Worm (Caenorhabditis elegans) whole organism, L1 larva: ENCODE results near the gene F28F5.6.

Experiments used
- C34B4.2 ChIP-seq: sonication (generic microtip); optimal IDR thresholded peaks from 2 replicates; lab custom pipeline; 2017; ENCODE audit warnings: mild to moderate bottlenecking, missing genetic modification characterization, missing compliant biosample characterization
- Y116A8C.19 ChIP-seq: sonication (generic microtip); optimal IDR thresholded peaks from 2 replicates; lab custom pipeline; 2016; ENCODE audit warnings: missing compliant biosample characterization, missing genetic modification characterization, borderline replicate concordance
- aha-1 ChIP-seq: fragments of 150-350 bp; optimal IDR thresholded peaks from 2 replicates; lab custom pipeline; 2014; ENCODE audit warnings: missing biosample characterization, missing genetic modification characterization
- ceh-8 ChIP-seq: fragments of 200-800 bp; sonication (Bioruptor generic); optimal IDR thresholded peaks from 2 replicates; lab custom pipeline; 2018; ENCODE audit warnings: mild to moderate bottlenecking, missing genetic modification characterization, moderate library complexity, missing compliant biosample characterization
- ceh-82 ChIP-seq, 3 experiments: fragments of 150-350 bp in 1 of 3; sonication (generic microtip) in 2 of 3; optimal IDR thresholded peaks; 2 replicates each; lab custom pipeline; 2014 to 2017; ENCODE audit warnings: missing biosample characterization in 3 of 3, missing genetic modification characterization in 3 of 3
- ceh-88 ChIP-seq: fragments of 200-800 bp; sonication (Bioruptor generic); IDR thresholded peaks from 2 replicates; pipeline ENCODE4 v1.3.6; 2022; ENCODE audit warnings: missing genetic modification characterization, missing compliant biosample characterization
- ceh-90 ChIP-seq: sonication (generic microtip); optimal IDR thresholded peaks from 2 replicates; lab custom pipeline; 2016; ENCODE audit warnings: missing genetic modification characterization, missing compliant biosample characterization
- dpl-1 ChIP-seq, 3 experiments: fragments of 150-350 bp in 2 of 3; sonication (generic microtip) in 1 of 3; optimal IDR thresholded peaks; 2 replicates each; lab custom pipeline; 2014 to 2017; ENCODE audit warnings: missing biosample characterization in 3 of 3, missing genetic modification characterization in 3 of 3, missing genetic modification reagents in 3 of 3
- dsc-1 ChIP-seq: sonication (generic microtip); optimal IDR thresholded peaks from 2 replicates; lab custom pipeline; 2016; ENCODE audit warnings: mild to moderate bottlenecking, missing genetic modification characterization, missing compliant biosample characterization
- efl-1 ChIP-seq, 4 experiments: fragments of 150-350 bp; optimal IDR thresholded peaks in 3 of 4; peaks in 1 of 4; 1 replicate in 1 of 4; 2 replicates in 3 of 4; lab custom pipeline; 2014; ENCODE audit warnings: missing biosample characterization in 2 of 4, missing genetic modification characterization in 2 of 4, missing genetic modification reagents in 2 of 4
- efl-3 ChIP-seq: fragments of 200-800 bp; sonication (Bioruptor generic); optimal IDR thresholded peaks from 2 replicates; lab custom pipeline; 2018; ENCODE audit warnings: mild to moderate bottlenecking, missing genetic modification characterization, missing compliant biosample characterization
- egl-13 ChIP-seq: sonication (generic microtip); optimal IDR thresholded peaks from 2 replicates; lab custom pipeline; 2016; ENCODE audit warnings: missing genotype, missing genetic modification reagents, missing genetic modification characterization, missing compliant biosample characterization
- egl-27 ChIP-seq, 2 experiments: fragments of 150-350 bp in 1 of 2; sonication (generic microtip); optimal IDR thresholded peaks; 3 replicates each; lab custom pipeline; 2017 to 2018; ENCODE audit warnings: missing biosample characterization in 2 of 2, missing genetic modification characterization in 2 of 2, missing genetic modification reagents in 2 of 2
- elt-2 ChIP-seq: sonication (generic microtip); optimal IDR thresholded peaks from 2 replicates; lab custom pipeline; 2016; ENCODE audit warnings: missing genetic modification characterization, mild to moderate bottlenecking, inconsistent platforms, missing compliant biosample characterization, missing genetic modification reagents
- elt-3 ChIP-seq, 6 experiments: fragments of 150-350 bp in 1 of 6; sonication (generic microtip); optimal IDR thresholded peaks; 2 replicates each; lab custom pipeline; 2017 to 2018; ENCODE audit warnings: missing biosample characterization in 6 of 6, missing genetic modification characterization in 6 of 6, inconsistent platforms in 1 of 6
- ets-5 ChIP-seq: fragments of 200-800 bp; sonication (Bioruptor generic); IDR thresholded peaks from 2 replicates; pipeline ENCODE4 v1.3.6; 2022; ENCODE audit warnings: missing genetic modification characterization, missing compliant biosample characterization
- fkh-8 ChIP-seq: sonication (generic microtip); optimal IDR thresholded peaks from 2 replicates; lab custom pipeline; 2016; ENCODE audit warnings: mild to moderate bottlenecking, missing genetic modification characterization, missing compliant biosample characterization
- fos-1 ChIP-seq: fragments of 150-350 bp; optimal IDR thresholded peaks from 2 replicates; lab custom pipeline; 2014; ENCODE audit warnings: missing biosample characterization, missing genetic modification characterization
- hlh-17 ChIP-seq: fragments of 200-800 bp; sonication (Bioruptor generic); optimal IDR thresholded peaks from 2 replicates; lab custom pipeline; 2018; ENCODE audit warnings: missing genetic modification characterization, mild to moderate bottlenecking, missing compliant biosample characterization, moderate library complexity, borderline replicate concordance
- irx-1 ChIP-seq: sonication (generic microtip); optimal IDR thresholded peaks from 2 replicates; lab custom pipeline; 2016; ENCODE audit warnings: missing genetic modification characterization, missing compliant biosample characterization
- isw-1 ChIP-seq: fragments of 200-800 bp; sonication (Bioruptor generic); IDR thresholded peaks from 2 replicates; pipeline ENCODE4 v1.3.6; 2022; ENCODE audit warnings: missing genetic modification characterization, missing compliant biosample characterization
- jun-1 ChIP-seq: fragments of 150-350 bp; optimal IDR thresholded peaks from 2 replicates; lab custom pipeline; 2014; ENCODE audit warnings: missing biosample characterization, missing genetic modification reagents, missing genetic modification characterization
- lin-13 ChIP-seq: fragments of 150-350 bp; optimal IDR thresholded peaks from 2 replicates; lab custom pipeline; 2014; ENCODE audit warnings: missing biosample characterization, missing genetic modification reagents, missing genetic modification characterization
- mdl-1 ChIP-seq, 2 experiments: fragments of 150-350 bp; optimal IDR thresholded peaks; 2 replicates each; lab custom pipeline; 2014 to 2017; ENCODE audit warnings: missing biosample characterization in 2 of 2, missing genetic modification characterization in 2 of 2, inconsistent platforms in 1 of 2
- mep-1 ChIP-seq: fragments of 150-350 bp; optimal IDR thresholded peaks from 2 replicates; lab custom pipeline; 2014; ENCODE audit warnings: missing biosample characterization, missing genetic modification characterization
- nhr-11 ChIP-seq: fragments of 150-350 bp; optimal IDR thresholded peaks from 2 replicates; lab custom pipeline; 2014; ENCODE audit warnings: missing biosample characterization, missing genetic modification characterization
- nhr-19 ChIP-seq: fragments of 200-800 bp; sonication (Bioruptor generic); conservative IDR thresholded peaks from 2 replicates; pipeline ENCODE4 v1.3.6; 2022; ENCODE audit warnings: missing genetic modification characterization, missing compliant biosample characterization
- nhr-20 ChIP-seq: sonication (generic microtip); optimal IDR thresholded peaks from 2 replicates; lab custom pipeline; 2016; ENCODE audit warnings: mild to moderate bottlenecking, missing genetic modification characterization, missing compliant biosample characterization
- nhr-28 ChIP-seq: fragments of 150-350 bp; optimal IDR thresholded peaks from 2 replicates; lab custom pipeline; 2014; ENCODE audit warnings: missing biosample characterization, missing genetic modification characterization
- nhr-76 ChIP-seq: sonication (generic microtip); optimal IDR thresholded peaks from 2 replicates; lab custom pipeline; 2017; ENCODE audit warnings: missing biosample characterization, missing genetic modification characterization
- nhr-77 ChIP-seq: fragments of 150-350 bp; optimal IDR thresholded peaks from 2 replicates; lab custom pipeline; 2014; ENCODE audit warnings: missing biosample characterization, missing genetic modification characterization
- nhr-84 ChIP-seq: sonication (generic microtip); optimal IDR thresholded peaks from 2 replicates; lab custom pipeline; 2017; ENCODE audit warnings: missing biosample characterization, missing genetic modification characterization
- nhr-85 ChIP-seq: sonication (generic microtip); peaks from one replicate; lab custom pipeline; 2016; ENCODE audit warnings: missing genetic modification characterization, inconsistent platforms, missing compliant biosample characterization
- nhr-90 ChIP-seq: sonication (generic microtip); optimal IDR thresholded peaks from 2 replicates; lab custom pipeline; 2016; ENCODE audit warnings: mild to moderate bottlenecking, missing genetic modification characterization, missing compliant biosample characterization; ENCODE audit not compliant: poor library complexity
- pag-3 ChIP-seq: sonication (generic microtip); optimal IDR thresholded peaks from 2 replicates; lab custom pipeline; 2017; ENCODE audit warnings: missing genetic modification characterization, mild to moderate bottlenecking, missing compliant biosample characterization, antibody characterized with exemption, borderline replicate concordance; ENCODE audit not compliant: insufficient read depth
- pax-3 ChIP-seq: fragments of 200-800 bp; sonication (Bioruptor generic); optimal IDR thresholded peaks from 2 replicates; lab custom pipeline; 2018; ENCODE audit warnings: mild to moderate bottlenecking, missing genetic modification characterization, moderate library complexity, missing compliant biosample characterization
- pqm-1 ChIP-seq: sonication (generic microtip); optimal IDR thresholded peaks from 3 replicates; lab custom pipeline; 2017; ENCODE audit warnings: missing biosample characterization, missing genetic modification characterization
- rnt-1 ChIP-seq: sonication (generic microtip); optimal IDR thresholded peaks from 2 replicates; lab custom pipeline; 2016; ENCODE audit warnings: mild to moderate bottlenecking, missing genetic modification characterization, moderate library complexity, missing compliant biosample characterization
- skn-1 ChIP-seq: fragments of 150-350 bp; optimal IDR thresholded peaks from 2 replicates; lab custom pipeline; 2014; ENCODE audit warnings: missing biosample characterization, missing genetic modification characterization
- sup-37 ChIP-seq: fragments of 200-800 bp; sonication (Bioruptor generic); optimal IDR thresholded peaks from 2 replicates; lab custom pipeline; 2018; ENCODE audit warnings: mild to moderate bottlenecking, missing genetic modification characterization, missing compliant biosample characterization
- swsn-7 ChIP-seq: sonication (generic microtip); optimal IDR thresholded peaks from 2 replicates; lab custom pipeline; 2016; ENCODE audit warnings: missing genetic modification characterization, missing compliant biosample characterization
- tbx-2 ChIP-seq: sonication (generic microtip); optimal IDR thresholded peaks from 2 replicates; lab custom pipeline; 2016; ENCODE audit warnings: missing genetic modification characterization, missing compliant biosample characterization
- vab-15 ChIP-seq: sonication (generic microtip); optimal IDR thresholded peaks from 2 replicates; lab custom pipeline; 2017; ENCODE audit warnings: missing genotype, mild to moderate bottlenecking, missing genetic modification characterization, missing compliant biosample characterization
- xbp-1 ChIP-seq: sonication (generic microtip); optimal IDR thresholded peaks from 2 replicates; lab custom pipeline; 2016; ENCODE audit warnings: missing genetic modification characterization, missing compliant biosample characterization
- zag-1 ChIP-seq: fragments of 150-350 bp; optimal IDR thresholded peaks from 2 replicates; lab custom pipeline; 2014; ENCODE audit warnings: missing biosample characterization, missing genetic modification characterization

The F28F5.6 gene

ce11 chrIII:6863901-6864300 is 44.7 kb upstream of the F28F5.6 start, which contains the start of gene sma-3 (continued):
- TF ChIP-seq skn-1 (tag; lab: Kevin White, UChicago) (no peak), swsn-7 (tag; lab: Kevin White, UChicago) (no peak), pqm-1 (tag; lab: Kevin White, UChicago) (no peak), C34B4.2 (tag; lab: Kevin White, UChicago) (no peak), nhr-28 (tag; lab: Kevin White, UChicago) (no peak), nhr-85 (tag; lab: Kevin White, UChicago) (no peak), elt-2 (peak; percentile 10), dpl-1 (GFP tag; optimal IDR thresholded peaks at IDR 0.05; lab: Kevin White, UChicago) (no peak), tbx-2 (tag; lab: Kevin White, UChicago) (no peak), Y116A8C.19 (tag; lab: Kevin White, UChicago) (no peak), ceh-82 (tag; optimal IDR thresholded peaks at IDR 0.05; lab: Kevin White, UChicago) (no peak), aha-1 (tag; lab: Kevin White, UChicago) (no peak), nhr-84 (tag; lab: Kevin White, UChicago) (no peak), efl-1 (optimal IDR thresholded peaks at IDR 0.05; lab: Kevin White, UChicago) (no peak), efl-1 (GFP tag; optimal IDR thresholded peaks at IDR 0.05 in 1 of 2; lab: Kevin White, UChicago) (peak in 1 of 2 experiments; percentile 74), irx-1 (tag; lab: Kevin White, UChicago) (no peak), isw-1 (GFP tag; lab: Robert Waterston, UW) (no peak), sup-37 (GFP tag; lab: Kevin White, UChicago) (no peak), ceh-88 (no peak), elt-3 (tag; optimal IDR thresholded peaks at IDR 0.05; lab: Kevin White, UChicago) (peak in 3 of 6 experiments; percentile 18 to 81 (median 19)), nhr-11 (no peak), ceh-8 (GFP tag; lab: Kevin White, UChicago) (no peak), ceh-90 (no peak), zag-1 (tag; lab: Kevin White, UChicago) (no peak), pag-3 (no peak), vab-15 (tag; lab: Kevin White, UChicago) (no peak)

- TF ChIP-seq hlh-17 (GFP tag; lab: Kevin White, UChicago) (no peak), ets-5 (no peak), ceh-82 (tag; optimal IDR thresholded peaks at IDR 0.05; lab: Kevin White, UChicago) (no peak), fos-1 (tag; lab: Kevin White, UChicago) (no peak), elt-2 (no peak), egl-13 (tag; lab: Kevin White, UChicago) (no peak), nhr-77 (no peak), egl-27 (tag; optimal IDR thresholded peaks at IDR 0.05; lab: Kevin White, UChicago) (no peak), nhr-11 (no peak), nhr-20 (tag; lab: Kevin White, UChicago) (no peak), lin-13 (GFP tag; lab: Kevin White, UChicago) (no peak), fkh-8 (tag; lab: Kevin White, UChicago) (no peak), dsc-1 (tag; lab: Kevin White, UChicago) (no peak), C34B4.2 (tag; lab: Kevin White, UChicago) (no peak), vab-15 (tag; lab: Kevin White, UChicago) (no peak), irx-1 (tag; lab: Kevin White, UChicago) (no peak), mep-1 (tag; lab: Kevin White, UChicago) (no peak), nhr-19 (GFP tag; lab: Robert Waterston, UW) (no peak)
These were observed 40.3 kb upstream of the F28F5.6 start, which contains the start of gene clec-158 for ce11 chrIII:6859482-6859881. Gene clec-158 (minus strand): TSS chrIII:6859582.

ce11 chrIII:6857390-6857848 is 38.2 kb upstream of the F28F5.6 start:
- TF ChIP-seq nhr-84 (tag; lab: Kevin White, UChicago) (no peak), rnt-1 (peak; percentile 39), xbp-1 (tag; lab: Kevin White, UChicago) (peak; percentile 29), vab-15 (tag; lab: Kevin White, UChicago) (no peak), efl-3 (GFP tag; lab: Kevin White, UChicago) (no peak), nhr-90 (peak; percentile 34), nhr-19 (GFP tag; lab: Robert Waterston, UW) (peak; percentile 42), ceh-88 (no peak), jun-1 (tag; lab: Kevin White, UChicago) (no peak), pqm-1 (tag; lab: Kevin White, UChicago) (no peak), pax-3 (no peak), zag-1 (tag; lab: Kevin White, UChicago) (no peak), efl-1 (optimal IDR thresholded peaks at IDR 0.05; lab: Kevin White, UChicago) (peak; percentile 22 to 49), efl-1 (GFP tag; optimal IDR thresholded peaks at IDR 0.05 in 1 of 2; lab: Kevin White, UChicago) (peak in 1 of 2 experiments; percentile 22), skn-1 (tag; lab: Kevin White, UChicago) (no peak), nhr-76 (tag; lab: Kevin White, UChicago) (no peak), ceh-82 (tag; optimal IDR thresholded peaks at IDR 0.05; lab: Kevin White, UChicago) (peak in 1 of 3 experiments; percentile 9), elt-3 (tag; optimal IDR thresholded peaks at IDR 0.05; lab: Kevin White, UChicago) (peak in 2 of 6 experiments; percentile 1 to 51), elt-2 (peak; percentile 67), C34B4.2 (tag; lab: Kevin White, UChicago) (no peak), nhr-85 (tag; lab: Kevin White, UChicago) (peak; percentile 80), dpl-1 (GFP tag; optimal IDR thresholded peaks at IDR 0.05; lab: Kevin White, UChicago) (peak; percentile 36 to 45 (median 40)), mdl-1 (tag; optimal IDR thresholded peaks at IDR 0.05; lab: Kevin White, UChicago) (peak in 1 of 2 experiments; percentile 56)
